Worm (Caenorhabditis elegans): ENCODE measurements around the gene oac-30.
A peak's percentile ranks its signal among the peaks of the same experiment; 100 is the strongest.

oac-30 gene

ce11 chrII:1245783-1246182 is 20.9 kb downstream of the oac-30 start:
- TF ChIP-seq lin-13 (GFP tag; optimal IDR thresholded peaks at IDR 0.05) = no peak
- TF ChIP-seq mbf-1 (tag; optimal IDR thresholded peaks at IDR 0.05) = no peak
- TF ChIP-seq C34F6.9 (tag; optimal IDR thresholded peaks at IDR 0.05) = no peak
- TF ChIP-seq unc-39 (tag; optimal IDR thresholded peaks at IDR 0.05) = no peak
- no peak for TF ChIP-seq unc-62 (GFP tag; optimal IDR thresholded peaks at IDR 0.05)
- TF ChIP-seq unc-55 (GFP tag; optimal IDR thresholded peaks at IDR 0.05) = no peak
- no peak for TF ChIP-seq nhr-25 (tag; optimal IDR thresholded peaks at IDR 0.05)
- no peak for TF ChIP-seq sma-3 (GFP tag; optimal IDR thresholded peaks at IDR 0.05)
- no peak for TF ChIP-seq nhr-12 (tag; optimal IDR thresholded peaks at IDR 0.05)
- no peak for TF ChIP-seq alr-1 (tag; optimal IDR thresholded peaks at IDR 0.05)
- TF ChIP-seq zag-1 (tag; optimal IDR thresholded peaks at IDR 0.05) = no peak
- no peak for TF ChIP-seq blmp-1 (tag; optimal IDR thresholded peaks at IDR 0.05; ENCODE audit: insufficient read depth)
- TF ChIP-seq aly-2 (tag; optimal IDR thresholded peaks at IDR 0.05) = no peak
- TF ChIP-seq elt-3 (tag; optimal IDR thresholded peaks at IDR 0.05) = no peak
- TF ChIP-seq nhr-6 (tag; optimal IDR thresholded peaks at IDR 0.05) = no peak
- TF ChIP-seq lsy-2 (tag; optimal IDR thresholded peaks at IDR 0.05) = no peak
- no peak for TF ChIP-seq sma-9 (GFP tag; optimal IDR thresholded peaks at IDR 0.05)
- no peak for TF ChIP-seq sma-9 (tag; optimal IDR thresholded peaks at IDR 0.05)
- TF ChIP-seq ama-1 (optimal IDR thresholded peaks at IDR 0.05) = no peak
- no peak for TF ChIP-seq lin-39 (tag; optimal IDR thresholded peaks at IDR 0.05)
- no peak for TF ChIP-seq nhr-23 (tag; optimal IDR thresholded peaks at IDR 0.05)

ce11 chrII:1244420-1244959 is 22.2 kb downstream of the oac-30 start:
- peak; percentile 56 for TF ChIP-seq nhr-21 (tag; optimal IDR thresholded peaks at IDR 0.05)
- TF ChIP-seq nhr-129 (tag; optimal IDR thresholded peaks at IDR 0.05) = no peak
- TF ChIP-seq F13H6.1 (tag; optimal IDR thresholded peaks at IDR 0.05) = no peak
- TF ChIP-seq Y55F3AM.14 (GFP tag; optimal IDR thresholded peaks at IDR 0.05) = peak; percentile 39
- TF ChIP-seq ztf-11 (tag; optimal IDR thresholded peaks at IDR 0.05) = no peak
- no peak for TF ChIP-seq dmd-4 (tag; optimal IDR thresholded peaks at IDR 0.05)
- TF ChIP-seq C34F6.9 (tag; optimal IDR thresholded peaks at IDR 0.05) = no peak
- TF ChIP-seq lsy-2 (tag; optimal IDR thresholded peaks at IDR 0.05) = peak in 1 of 2 experiments; percentile 3
- TF ChIP-seq unc-55 (GFP tag; optimal IDR thresholded peaks at IDR 0.05) = peak; percentile 49
- TF ChIP-seq sem-4 (tag; optimal IDR thresholded peaks at IDR 0.05) = no peak
- TF ChIP-seq nhr-23 (tag; optimal IDR thresholded peaks at IDR 0.05) = no peak
- no peak for TF ChIP-seq ztf-4 (tag; optimal IDR thresholded peaks at IDR 0.05)
- TF ChIP-seq blmp-1 (tag; optimal IDR thresholded peaks at IDR 0.05; ENCODE audit: insufficient read depth) = peak; percentile 46
- TF ChIP-seq zag-1 (tag; optimal IDR thresholded peaks at IDR 0.05) = no peak

ce11 chrII:1242475-1242874 is 24.2 kb downstream of the oac-30 start:
- TF ChIP-seq nhr-12 (tag; optimal IDR thresholded peaks at IDR 0.05) = no peak
- no peak for TF ChIP-seq ztf-11 (tag; optimal IDR thresholded peaks at IDR 0.05)
- TF ChIP-seq R02D3.7 (tag; optimal IDR thresholded peaks at IDR 0.05) = no peak
- TF ChIP-seq nhr-129 (tag; optimal IDR thresholded peaks at IDR 0.05) = no peak
- TF ChIP-seq ztf-4 (tag; optimal IDR thresholded peaks at IDR 0.05) = no peak
- peak; percentile 53 for TF ChIP-seq sma-9 (GFP tag; optimal IDR thresholded peaks at IDR 0.05)
- TF ChIP-seq sma-9 (tag; optimal IDR thresholded peaks at IDR 0.05) = no peak
- TF ChIP-seq nhr-6 (tag; optimal IDR thresholded peaks at IDR 0.05) = no peak
- peak; percentile 71 for TF ChIP-seq unc-55 (GFP tag; optimal IDR thresholded peaks at IDR 0.05)
- peak in 1 of 2 experiments; percentile 58 for TF ChIP-seq lsy-2 (tag; optimal IDR thresholded peaks at IDR 0.05)
- peak; percentile 78 for TF ChIP-seq F13H6.1 (tag; optimal IDR thresholded peaks at IDR 0.05)
- TF ChIP-seq fos-1 (tag; optimal IDR thresholded peaks at IDR 0.05) = peak; percentile 1
- TF ChIP-seq mab-5 (tag; optimal IDR thresholded peaks at IDR 0.05) = peak; percentile 14
- TF ChIP-seq ceh-16 (tag; optimal IDR thresholded peaks at IDR 0.05) = no peak

ce11 chrII:1241176-1241730 is 25.4 kb downstream of the oac-30 start:
- TF ChIP-seq blmp-1 (tag; optimal IDR thresholded peaks at IDR 0.05; ENCODE audit: insufficient read depth) (peak; percentile 89), ama-1 (optimal IDR thresholded peaks at IDR 0.05) (no peak), nhr-6 (tag; optimal IDR thresholded peaks at IDR 0.05) (no peak), nhr-11 (tag; optimal IDR thresholded peaks at IDR 0.05) (no peak), nhr-129 (tag; optimal IDR thresholded peaks at IDR 0.05) (no peak), ceh-82 (tag; optimal IDR thresholded peaks at IDR 0.05) (no peak), nhr-12 (tag; optimal IDR thresholded peaks at IDR 0.05) (no peak)
